Fruit fly (Drosophila melanogaster) whole organism, embryonic: ENCODE measurements around the gene r-l.

Experiments
- Adf1 ChIP-seq: fragments of 200-800 bp; sonication (Bioruptor generic); IDR thresholded peaks from 2 replicates; pipeline ENCODE4 v1.3.6; 2022; ENCODE audit warnings: missing biosample characterization, missing genetic modification characterization
- Atf6 ChIP-seq: fragments of 200-800 bp; sonication (Bioruptor generic); IDR thresholded peaks from 2 replicates; pipeline ENCODE4 v1.3.6; 2022; ENCODE audit warnings: missing biosample characterization, missing genetic modification characterization
- Awh ChIP-seq: fragments of 200-800 bp; sonication (Bioruptor generic); IDR thresholded peaks from 2 replicates; pipeline ENCODE4, ENCODE4 v1.3.6; 2022; ENCODE audit warnings: missing biosample characterization, missing genetic modification characterization
- Bgb ChIP-seq: fragments of 200-800 bp; sonication (Bioruptor generic); IDR thresholded peaks from 2 replicates; pipeline ENCODE4 v1.3.6; 2022; ENCODE audit warnings: missing biosample characterization, missing genetic modification characterization; ENCODE audit not compliant: partially characterized antibody
- CG10431 ChIP-seq: fragments of 200-800 bp; sonication (Bioruptor generic); optimal IDR thresholded peaks from 3 replicates; lab custom pipeline; 2018; ENCODE audit warnings: missing biosample characterization, mild to moderate bottlenecking, missing genetic modification characterization
- CG11560 ChIP-seq: fragments of 200-800 bp; sonication (Bioruptor generic); IDR thresholded peaks from 3 replicates; pipeline ENCODE4 v1.3.6; 2022; ENCODE audit warnings: missing biosample characterization, missing genetic modification characterization
- CG11695 ChIP-seq: fragments of 200-800 bp; sonication (Bioruptor generic); IDR thresholded peaks from 3 replicates; pipeline ENCODE4 v1.3.6; 2022; ENCODE audit warnings: missing biosample characterization, missing genetic modification characterization
- CG12219 ChIP-seq: fragments of 200-800 bp; sonication (Bioruptor generic); optimal IDR thresholded peaks from 3 replicates; lab custom pipeline; 2018; ENCODE audit warnings: missing biosample characterization, mild to moderate bottlenecking, missing genetic modification characterization
- CG13123 ChIP-seq: fragments of 200-800 bp; sonication (Bioruptor generic); optimal IDR thresholded peaks from 2 replicates; lab custom pipeline; 2016; ENCODE audit warnings: missing biosample characterization, missing genetic modification characterization
- CG13775 ChIP-seq: fragments of 200-800 bp; sonication (Bioruptor generic); optimal IDR thresholded peaks from 3 replicates; lab custom pipeline; 2017; ENCODE audit warnings: missing biosample characterization, mild to moderate bottlenecking, missing genetic modification characterization
- CG14014 ChIP-seq: fragments of 200-800 bp; sonication (Bioruptor generic); IDR thresholded peaks from 2 replicates; pipeline ENCODE4 v1.3.6; 2022; ENCODE audit warnings: missing biosample characterization, missing genetic modification characterization
- CG17802 ChIP-seq: fragments of 200-800 bp; sonication (Bioruptor generic); optimal IDR thresholded peaks from 2 replicates; lab custom pipeline; 2018; ENCODE audit warnings: missing biosample characterization, mild to moderate bottlenecking, missing genetic modification characterization, moderate library complexity
- CG17912 ChIP-seq: fragments of 200-800 bp; sonication (Bioruptor generic); optimal IDR thresholded peaks from 2 replicates; lab custom pipeline; 2018; ENCODE audit warnings: missing biosample characterization, mild to moderate bottlenecking, missing genetic modification characterization
- CG2712 ChIP-seq: fragments of 200-800 bp; optimal IDR thresholded peaks from 3 replicates; lab custom pipeline; 2019; ENCODE audit warnings: missing biosample characterization, mild to moderate bottlenecking, missing genetic modification characterization, moderate library complexity
- CG30403 ChIP-seq: fragments of 200-800 bp; sonication (Bioruptor generic); optimal IDR thresholded peaks from 3 replicates; lab custom pipeline; 2016; ENCODE audit warnings: missing biosample characterization, missing genetic modification characterization
- CG30431 ChIP-seq: fragments of 200-800 bp; sonication (Bioruptor generic); optimal IDR thresholded peaks from 2 replicates; lab custom pipeline; 2017; ENCODE audit warnings: missing biosample characterization, missing genetic modification characterization
- CG31224 ChIP-seq: fragments of 200-800 bp; sonication (Bioruptor generic); IDR thresholded peaks from 2 replicates; pipeline ENCODE4 v1.3.6; 2022; ENCODE audit warnings: missing biosample characterization, missing genetic modification characterization
- CG31388 ChIP-seq: fragments of 200-800 bp; sonication (Bioruptor generic); optimal IDR thresholded peaks from 2 replicates; lab custom pipeline; 2016; ENCODE audit warnings: missing biosample characterization, missing genetic modification characterization
- CG3407 ChIP-seq: fragments of 200-800 bp; sonication (Bioruptor generic); optimal IDR thresholded peaks from 2 replicates; lab custom pipeline; 2018; ENCODE audit warnings: missing biosample characterization, mild to moderate bottlenecking, missing genetic modification characterization
- CG34422 ChIP-seq: fragments of 200-800 bp; sonication (Bioruptor generic); IDR thresholded peaks from 3 replicates; pipeline ENCODE4 v1.3.6; 2022; ENCODE audit warnings: missing biosample characterization, missing genetic modification characterization
- CG3726 ChIP-seq: fragments of 200-800 bp; sonication (Bioruptor generic); IDR thresholded peaks from 3 replicates; pipeline ENCODE4, ENCODE4 v1.3.6; 2022; ENCODE audit warnings: missing biosample characterization, missing genetic modification characterization
- CG42726 ChIP-seq: fragments of 200-800 bp; sonication (Bioruptor generic); IDR thresholded peaks from 2 replicates; pipeline ENCODE4 v1.3.6; 2022; ENCODE audit warnings: missing biosample characterization, missing genetic modification characterization; ENCODE audit not compliant: partially characterized antibody
- CG4404 ChIP-seq: fragments of 200-800 bp; sonication (Bioruptor generic); IDR thresholded peaks from 2 replicates; pipeline ENCODE4 v1.3.6; 2022; ENCODE audit warnings: missing biosample characterization, missing genetic modification characterization
- CG5245 ChIP-seq: fragments of 200-800 bp; sonication (Bioruptor generic); optimal IDR thresholded peaks from 3 replicates; lab custom pipeline; 2016; ENCODE audit warnings: missing biosample characterization, missing genetic modification characterization
- CG6654 ChIP-seq: fragments of 200-800 bp; sonication (Bioruptor generic); optimal IDR thresholded peaks from 2 replicates; lab custom pipeline; 2017; ENCODE audit warnings: missing biosample characterization, mild to moderate bottlenecking, missing genetic modification characterization
- CG7963 ChIP-seq: fragments of 200-800 bp; sonication (Bioruptor generic); IDR thresholded peaks from 3 replicates; pipeline ENCODE4 v1.3.6; 2022; ENCODE audit warnings: missing biosample characterization, missing genetic modification characterization; ENCODE audit not compliant: partially characterized antibody
- CG7987 ChIP-seq: fragments of 200-800 bp; sonication (Bioruptor generic); optimal IDR thresholded peaks from 2 replicates; lab custom pipeline; 2018; ENCODE audit warnings: missing biosample characterization, mild to moderate bottlenecking, missing genetic modification characterization, moderate library complexity
- CG8359 ChIP-seq: fragments of 200-800 bp; sonication (Bioruptor generic); optimal IDR thresholded peaks from 2 replicates; lab custom pipeline; 2017; ENCODE audit warnings: missing biosample characterization, mild to moderate bottlenecking, missing genetic modification characterization, borderline replicate concordance
- CG8944 ChIP-seq: fragments of 200-800 bp; sonication (Bioruptor generic); optimal IDR thresholded peaks from 3 replicates; lab custom pipeline; 2016; ENCODE audit warnings: missing biosample characterization, missing genetic modification characterization
- CG9727 ChIP-seq: fragments of 200-800 bp; sonication (Bioruptor generic); optimal IDR thresholded peaks from 3 replicates; lab custom pipeline; 2017; ENCODE audit warnings: missing biosample characterization, mild to moderate bottlenecking, missing genetic modification characterization
- CHES-1-like ChIP-seq: fragments of 200-800 bp; sonication (Bioruptor generic); optimal IDR thresholded peaks from 2 replicates; lab custom pipeline; 2016; ENCODE audit warnings: missing biosample characterization, missing genetic modification characterization
- CrebB ChIP-seq: fragments of 200-800 bp; sonication (Bioruptor generic); optimal IDR thresholded peaks from 3 replicates; lab custom pipeline; 2018; ENCODE audit warnings: missing biosample characterization, mild to moderate bottlenecking, missing genetic modification characterization
- D19A ChIP-seq: fragments of 200-800 bp; optimal IDR thresholded peaks from 3 replicates; lab custom pipeline; 2019; ENCODE audit warnings: missing biosample characterization, mild to moderate bottlenecking, missing genetic modification characterization, moderate library complexity
- Drgx ChIP-seq: fragments of 200-800 bp; sonication (Bioruptor generic); IDR thresholded peaks from 2 replicates; pipeline ENCODE4 v1.3.6; 2022; ENCODE audit warnings: missing biosample characterization, missing genetic modification characterization
- Fer1 ChIP-seq: fragments of 200-800 bp; sonication (Bioruptor generic); optimal IDR thresholded peaks from 2 replicates; lab custom pipeline; 2017; ENCODE audit warnings: missing biosample characterization, mild to moderate bottlenecking, missing genetic modification characterization
- HHEX ChIP-seq: fragments of 200-800 bp; sonication (Bioruptor generic); optimal IDR thresholded peaks from 3 replicates; lab custom pipeline; 2017; ENCODE audit warnings: missing biosample characterization, mild to moderate bottlenecking, missing genetic modification characterization, missing genetic modification reagents
- HLHmδ ChIP-seq: fragments of 200-800 bp; sonication (Bioruptor generic); optimal IDR thresholded peaks from 2 replicates; lab custom pipeline; 2018; ENCODE audit warnings: missing biosample characterization, mild to moderate bottlenecking, missing genetic modification characterization, moderate library complexity
- Hr78 ChIP-seq, 2 experiments: fragments of 200-800 bp in 1 of 2; fragments of >200 bp in 1 of 2; sonication (Bioruptor generic) in 1 of 2; optimal IDR thresholded peaks; 2 replicates each; lab custom pipeline; 2017 to 2019; ENCODE audit warnings: missing biosample characterization in 2 of 2, missing genetic modification characterization in 2 of 2, mild to moderate bottlenecking in 1 of 2, moderate library complexity in 1 of 2
- Lpt ChIP-seq: fragments of >200 bp; optimal IDR thresholded peaks from 2 replicates; lab custom pipeline; 2018; ENCODE audit warnings: missing biosample characterization, missing genetic modification characterization
- ara ChIP-seq: fragments of 200-800 bp; sonication (Bioruptor generic); IDR thresholded peaks from 2 replicates; pipeline ENCODE4 v1.3.6; 2022; ENCODE audit warnings: missing biosample characterization, missing genetic modification characterization
- bcd ChIP-seq: fragments of 200-800 bp; sonication (Bioruptor generic); optimal IDR thresholded peaks from 2 replicates; lab custom pipeline; 2017; ENCODE audit warnings: missing biosample characterization, mild to moderate bottlenecking, missing genetic modification characterization
- dysf ChIP-seq: fragments of 200-800 bp; sonication (Bioruptor generic); IDR thresholded peaks from 3 replicates; pipeline ENCODE4 v1.3.6; 2022; ENCODE audit warnings: missing biosample characterization, missing genetic modification characterization
- ems ChIP-seq: fragments of 200-800 bp; sonication (Bioruptor generic); optimal IDR thresholded peaks from 3 replicates; lab custom pipeline; 2016; ENCODE audit warnings: missing biosample characterization, missing genetic modification characterization
- gt ChIP-seq: fragments of 200-800 bp; sonication (Bioruptor generic); IDR thresholded peaks from 2 replicates; pipeline ENCODE4 v1.3.6; 2022; ENCODE audit warnings: missing biosample characterization, missing genetic modification characterization
- her ChIP-seq: fragments of 200-800 bp; sonication (Bioruptor generic); optimal IDR thresholded peaks from 2 replicates; lab custom pipeline; 2016; ENCODE audit warnings: missing biosample characterization, missing genetic modification characterization
- mam ChIP-seq: fragments of 200-800 bp; sonication (Bioruptor generic); optimal IDR thresholded peaks from 3 replicates; lab custom pipeline; 2016; ENCODE audit warnings: missing biosample characterization, missing genetic modification characterization
- pb ChIP-seq: fragments of 200-800 bp; sonication (Bioruptor generic); optimal IDR thresholded peaks from 3 replicates; lab custom pipeline; 2016; ENCODE audit warnings: missing biosample characterization, missing genetic modification characterization
- psq ChIP-seq: fragments of 200-800 bp; sonication (Bioruptor generic); optimal IDR thresholded peaks from 2 replicates; lab custom pipeline; 2017; ENCODE audit warnings: missing biosample characterization, missing genetic modification characterization
- slou ChIP-seq: fragments of 200-800 bp; sonication (Bioruptor generic); optimal IDR thresholded peaks from 3 replicates; lab custom pipeline; 2016; ENCODE audit warnings: missing biosample characterization, missing genetic modification characterization
- wdn ChIP-seq: fragments of 200-800 bp; sonication (Bioruptor generic); IDR thresholded peaks from 2 replicates; pipeline ENCODE4 v1.3.6; 2022; ENCODE audit warnings: missing biosample characterization, missing genetic modification characterization

r-l gene

dm6 chr3R:21101453-21102214, 28.5 kb upstream of the r-l start, which contains the start of the genes CG7044 and Tbc1d22 (continued):
- no peak for TF ChIP-seq ara (GFP tag; lab: Robert Waterston, UW)
- TF ChIP-seq Fer1: no peak
- no peak for TF ChIP-seq CG6654 (GFP tag; lab: Kevin White, UChicago)
- no peak for TF ChIP-seq HHEX (GFP tag; lab: Kevin White, UChicago)
- no peak for TF ChIP-seq Drgx (GFP tag; lab: Robert Waterston, UW)
- no peak for TF ChIP-seq CG17912
- peak; percentile 27; the same call in 1 of the 2 replicates for TF ChIP-seq Bgb (GFP tag; lab: Robert Waterston, UW)
- no peak for TF ChIP-seq Lpt (GFP tag; lab: Kevin White, UChicago)
- peak; percentile 48 for TF ChIP-seq mam (GFP tag; lab: Kevin White, UChicago)
- TF ChIP-seq CG31388: no peak
- TF ChIP-seq CG2712 (tag; lab: Kevin White, UChicago): peak; percentile 72
- TF ChIP-seq CG31224 (GFP tag; lab: Robert Waterston, UW): no peak
- no peak for TF ChIP-seq ems (GFP tag; lab: Kevin White, UChicago)
- TF ChIP-seq CG13775: peak; percentile 63
- TF ChIP-seq CG13123: peak; percentile 32
- no peak for TF ChIP-seq Awh (GFP tag; lab: Robert Waterston, UW)
- no peak for TF ChIP-seq wdn (GFP tag; lab: Robert Waterston, UW)
- no peak for TF ChIP-seq CG12219 (GFP tag; lab: Kevin White, UChicago)
- no peak for TF ChIP-seq D19A (tag; lab: Kevin White, UChicago)
- no peak for TF ChIP-seq CG3726 (GFP tag; lab: Robert Waterston, UW)
- TF ChIP-seq CG14014: no peak
- TF ChIP-seq CG8359: no peak
- TF ChIP-seq CG9727: peak; percentile 64
- TF ChIP-seq dysf (GFP tag; lab: Robert Waterston, UW): peak; percentile 61
- no peak for TF ChIP-seq CG11560 (tag; lab: Robert Waterston, UW)
- TF ChIP-seq CG17802 (tag; lab: Kevin White, UChicago): no peak
- peak; percentile 3 for TF ChIP-seq CHES-1-like (GFP tag; lab: Kevin White, UChicago)
- TF ChIP-seq CG5245 (GFP tag; lab: Kevin White, UChicago): no peak
- TF ChIP-seq CG8944: peak; percentile 17
- TF ChIP-seq Atf6: no peak
- TF ChIP-seq her (GFP tag; lab: Kevin White, UChicago): no peak
- 0 out of 2 replicates have a peak, but pooled peaks have one; percentile 19 for TF ChIP-seq CG4404 (GFP tag; lab: Robert Waterston, UW)
- peak; percentile 25 for TF ChIP-seq slou
- no peak for TF ChIP-seq HLHmδ (GFP tag; lab: Kevin White, UChicago)
- no peak for TF ChIP-seq Adf1 (GFP tag; lab: Robert Waterston, UW)
- TF ChIP-seq CG7987: no peak
- TF ChIP-seq gt: no peak
- TF ChIP-seq pb: no peak
- TF ChIP-seq CG34422: no peak; the same call in 2 of the 3 replicates
- no peak for TF ChIP-seq CrebB (tag; lab: Kevin White, UChicago)
- no peak for TF ChIP-seq CG42726 (GFP tag; lab: Robert Waterston, UW)
- no peak for TF ChIP-seq psq (GFP tag; lab: Kevin White, UChicago)
- peak; percentile 51 for TF ChIP-seq bcd
- peak; percentile 83 for TF ChIP-seq CG30403 (GFP tag; lab: Kevin White, UChicago)
- TF ChIP-seq CG10431 (GFP tag; lab: Kevin White, UChicago): no peak
- no peak for TF ChIP-seq CG11695 (GFP tag; lab: Robert Waterston, UW)
- no peak for TF ChIP-seq CG3407 (GFP tag; lab: Kevin White, UChicago)
- TF ChIP-seq CG30431 (GFP tag; lab: Kevin White, UChicago): no peak
- TF ChIP-seq CG7963 (GFP tag; lab: Robert Waterston, UW): no peak
- TF ChIP-seq Hr78 (GFP tag; optimal IDR thresholded peaks at IDR 0.05; lab: Kevin White, UChicago): no peak
